Fruit fly (Drosophila melanogaster) whole organism, pupa: ENCODE measurements around the gene CG14669.

Source experiments
- CG10348 ChIP-seq: fragments of 200-800 bp; sonication (Bioruptor generic); IDR thresholded peaks from 2 replicates; pipeline ENCODE4 v1.3.6; 2022; ENCODE audit warnings: missing biosample characterization, missing genetic modification characterization
- CG12605 ChIP-seq: fragments of 200-800 bp; sonication (Bioruptor generic); IDR thresholded peaks from 2 replicates; pipeline ENCODE4 v1.3.6; 2022; ENCODE audit warnings: missing biosample characterization, missing genetic modification characterization
- CG13204 ChIP-seq: fragments of 200-800 bp; sonication (Bioruptor generic); optimal IDR thresholded peaks from 2 replicates; lab custom pipeline; 2018; ENCODE audit warnings: missing biosample characterization, mild to moderate bottlenecking, missing genetic modification characterization, moderate library complexity
- CG14655 ChIP-seq: fragments of 200-800 bp; sonication (Bioruptor generic); optimal IDR thresholded peaks from 3 replicates; lab custom pipeline; 2017; ENCODE audit warnings: mild to moderate bottlenecking, missing biosample characterization, missing genetic modification reagents, missing genetic modification characterization
- CG15710 ChIP-seq: fragments of 200-800 bp; sonication (Bioruptor generic); optimal IDR thresholded peaks from 2 replicates; lab custom pipeline; 2018; ENCODE audit warnings: missing biosample characterization, mild to moderate bottlenecking, missing genetic modification characterization, moderate library complexity
- CG17806 ChIP-seq: fragments of 200-800 bp; sonication (Bioruptor generic); optimal IDR thresholded peaks from 2 replicates; lab custom pipeline; 2018; ENCODE audit warnings: missing biosample characterization, mild to moderate bottlenecking, missing genetic modification characterization, moderate library complexity
- CG32121 ChIP-seq: fragments of 200-800 bp; sonication (Bioruptor generic); IDR thresholded peaks from 2 replicates; pipeline ENCODE4 v1.3.6; 2022; ENCODE audit warnings: missing biosample characterization, missing genetic modification characterization
- CG34367 ChIP-seq: fragments of 200-800 bp; sonication (Bioruptor generic); optimal IDR thresholded peaks from 2 replicates; lab custom pipeline; 2018; ENCODE audit warnings: missing biosample characterization, mild to moderate bottlenecking, missing genetic modification characterization
- CG4496 ChIP-seq: fragments of 200-800 bp; sonication (Bioruptor generic); IDR thresholded peaks from 3 replicates; pipeline ENCODE4 v1.3.6; 2022; ENCODE audit warnings: missing biosample characterization, missing genetic modification characterization
- CG8159 ChIP-seq: fragments of 200-800 bp; sonication (Bioruptor generic); optimal IDR thresholded peaks from 3 replicates; lab custom pipeline; 2018; ENCODE audit warnings: missing biosample characterization, mild to moderate bottlenecking, missing genetic modification characterization, moderate library complexity
- CG8301 ChIP-seq: fragments of 200-800 bp; sonication (Bioruptor generic); optimal IDR thresholded peaks from 2 replicates; lab custom pipeline; 2018; ENCODE audit warnings: missing biosample characterization, mild to moderate bottlenecking, missing genetic modification characterization
- CG9948 ChIP-seq: fragments of 200-800 bp; sonication (Bioruptor generic); optimal IDR thresholded peaks from 2 replicates; lab custom pipeline; 2018; ENCODE audit warnings: missing biosample characterization, mild to moderate bottlenecking, missing genetic modification characterization, moderate library complexity
- D1 ChIP-seq: fragments of 200-800 bp; sonication (Bioruptor generic); optimal IDR thresholded peaks from 2 replicates; lab custom pipeline; 2018; ENCODE audit warnings: missing biosample characterization, mild to moderate bottlenecking, missing genetic modification characterization, moderate library complexity
- EcR ChIP-seq: fragments of 200-800 bp; sonication (Bioruptor generic); optimal IDR thresholded peaks from 3 replicates; lab custom pipeline; 2019; ENCODE audit warnings: missing biosample characterization, missing genetic modification characterization, mild to moderate bottlenecking, moderate library complexity, missing genetic modification reagents
- Ets98B ChIP-seq: fragments of 200-800 bp; sonication (Bioruptor generic); IDR thresholded peaks from 2 replicates; pipeline ENCODE4 v1.3.6; 2022; ENCODE audit warnings: missing biosample characterization, missing genetic modification characterization
- Pif1A ChIP-seq: fragments of 200-800 bp; sonication (Bioruptor generic); optimal IDR thresholded peaks from 3 replicates; lab custom pipeline; 2016; ENCODE audit warnings: missing biosample characterization, missing genetic modification characterization
- Pif1B ChIP-seq: fragments of 200-800 bp; sonication (Bioruptor generic); optimal IDR thresholded peaks from 3 replicates; lab custom pipeline; 2016; ENCODE audit warnings: missing biosample characterization, missing genetic modification characterization
- Snoo ChIP-seq: fragments of 200-800 bp; sonication (Bioruptor generic); optimal IDR thresholded peaks from 3 replicates; lab custom pipeline; 2017; ENCODE audit warnings: missing biosample characterization, mild to moderate bottlenecking, missing genetic modification characterization, inconsistent platforms
- fd96Ca ChIP-seq: fragments of 200-800 bp; sonication (Bioruptor generic); IDR thresholded peaks from 3 replicates; pipeline ENCODE4 v1.3.6; 2022; ENCODE audit warnings: missing biosample characterization, missing genetic modification characterization
- gl ChIP-seq: fragments of 200-800 bp; sonication (Bioruptor generic); optimal IDR thresholded peaks from 2 replicates; lab custom pipeline; 2018; ENCODE audit warnings: missing biosample characterization, mild to moderate bottlenecking, missing genetic modification characterization
- rn ChIP-seq: fragments of 200-800 bp; sonication (Bioruptor generic); IDR thresholded peaks from 2 replicates; pipeline ENCODE4 v1.3.6; 2022; ENCODE audit warnings: missing biosample characterization, missing genetic modification characterization

Gene CG14669

DNA sequence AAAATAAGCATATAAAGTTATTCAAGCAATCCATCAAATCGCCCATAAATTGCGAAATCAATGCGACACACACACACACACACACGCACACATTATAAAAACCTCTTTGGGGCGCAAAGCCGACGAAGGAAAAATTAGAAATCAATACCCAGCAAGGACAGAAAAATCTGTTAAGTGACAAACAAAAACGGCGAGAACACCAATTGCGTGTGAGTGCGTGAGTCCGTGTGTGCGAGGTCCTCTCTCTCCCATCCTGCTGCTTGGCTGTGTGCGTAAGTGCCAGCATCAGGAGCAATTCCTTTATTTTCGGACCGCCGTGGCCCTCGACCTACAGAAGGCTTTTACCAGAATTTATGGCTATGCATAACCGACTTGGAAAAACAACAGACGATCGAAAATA, 2.0 kb upstream of the CG14669 start, which contains the start of gene Orco:
Orco (minus strand) TSS at position 101 of the 400 bp plus-strand sequence.
- TF ChIP-seq rn (GFP tag; lab: Robert Waterston, UW), result no peak
- no peak for TF ChIP-seq CG15710 (tag; lab: Kevin White, UChicago)
- no peak for TF ChIP-seq Pif1A (GFP tag; lab: Kevin White, UChicago)
- no peak for TF ChIP-seq CG4496 (GFP tag; lab: Robert Waterston, UW)
- no peak for TF ChIP-seq Ets98B (GFP tag; lab: Robert Waterston, UW)

dm6 chr3R:5412987-5413386, 1.3 kb upstream of the CG14669 start:
- no peak for TF ChIP-seq CG32121 (GFP tag; lab: Robert Waterston, UW)
- TF ChIP-seq rn (GFP tag; lab: Robert Waterston, UW), result no peak
- TF ChIP-seq Snoo (tag; lab: Kevin White, UChicago), result no peak
- TF ChIP-seq fd96Ca (GFP tag; lab: Robert Waterston, UW), result no peak
- TF ChIP-seq CG14655 (GFP tag; lab: Kevin White, UChicago), result no peak
- no peak for TF ChIP-seq Pif1B (GFP tag; lab: Kevin White, UChicago)
- TF ChIP-seq CG4496 (GFP tag; lab: Robert Waterston, UW), result no peak
- peak; percentile 11 for TF ChIP-seq CG8301
- no peak for TF ChIP-seq gl (tag; lab: Kevin White, UChicago)
- no peak for TF ChIP-seq EcR
- peak; percentile 36 for TF ChIP-seq CG8159 (tag; lab: Kevin White, UChicago)
- TF ChIP-seq, all 21 proteins: peak for 2

- TF ChIP-seq Pif1A (GFP tag; lab: Kevin White, UChicago) (no peak), D1 (no peak), CG14655 (GFP tag; lab: Kevin White, UChicago) (no peak), CG4496 (GFP tag; lab: Robert Waterston, UW) (no peak), CG32121 (GFP tag; lab: Robert Waterston, UW) (no peak), CG9948 (tag; lab: Kevin White, UChicago) (no peak), Snoo (tag; lab: Kevin White, UChicago) (no peak), CG12605 (GFP tag; lab: Robert Waterston, UW) (no peak), CG10348 (GFP tag; lab: Robert Waterston, UW) (no peak), CG8301 (no peak), fd96Ca (GFP tag; lab: Robert Waterston, UW) (no peak), Pif1B (GFP tag; lab: Kevin White, UChicago) (no peak), CG34367 (no peak), CG17806 (tag; lab: Kevin White, UChicago) (no peak), gl (tag; lab: Kevin White, UChicago) (no peak), Ets98B (GFP tag; lab: Robert Waterston, UW) (no peak), CG15710 (tag; lab: Kevin White, UChicago) (no peak), EcR (no peak)
Measured at dm6 chr3R:5420454-5420853, 6.1 kb downstream of the CG14669 start.

dm6 chr3R:5422123-5422522, 7.8 kb downstream of the CG14669 start:
- TF ChIP-seq CG9948 (tag; lab: Kevin White, UChicago) (no peak), CG12605 (GFP tag; lab: Robert Waterston, UW) (no peak), CG8159 (tag; lab: Kevin White, UChicago) (peak; percentile 3), Snoo (tag; lab: Kevin White, UChicago) (no peak), CG4496 (GFP tag; lab: Robert Waterston, UW) (peak; percentile 59; the same call in 1 of the 3 replicates), CG32121 (GFP tag; lab: Robert Waterston, UW) (no peak), Ets98B (GFP tag; lab: Robert Waterston, UW) (peak; percentile 50; the same call in 1 of the 2 replicates), CG14655 (GFP tag; lab: Kevin White, UChicago) (peak; percentile 11)

DNA sequence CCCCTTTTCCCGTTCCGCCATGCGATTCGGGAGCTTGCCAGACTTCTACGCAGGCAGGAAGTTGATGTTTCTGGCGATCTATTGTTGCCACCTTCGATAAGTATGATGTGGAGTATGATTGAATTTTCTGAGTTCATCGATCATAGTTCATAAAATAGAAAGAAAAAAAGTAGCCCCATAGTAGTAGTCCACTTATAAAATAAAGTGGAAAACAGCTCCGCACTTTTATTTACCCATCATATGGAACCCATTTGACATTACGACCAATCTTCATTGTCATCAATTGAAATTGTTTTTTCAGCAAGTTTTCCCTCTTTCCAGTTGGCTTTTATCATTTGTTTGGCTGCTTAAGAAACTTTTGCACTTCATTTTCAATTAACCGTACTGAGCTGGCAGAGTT, 12.8 kb downstream of the CG14669 start, which contains the start of gene CG12147:
CG12147 (minus strand) TSS at position 101 of the 400 bp plus-strand sequence.
- TF ChIP-seq Pif1B (GFP tag; lab: Kevin White, UChicago), result no peak
- TF ChIP-seq CG14655 (GFP tag; lab: Kevin White, UChicago), result no peak
- no peak for TF ChIP-seq CG4496 (GFP tag; lab: Robert Waterston, UW)

dm6 chr3R:5429786-5430185, 15.5 kb downstream of the CG14669 start:
- no peak for TF ChIP-seq CG8159 (tag; lab: Kevin White, UChicago)
- TF ChIP-seq fd96Ca (GFP tag; lab: Robert Waterston, UW), result no peak
- no peak for TF ChIP-seq CG8301
- no peak for TF ChIP-seq gl (tag; lab: Kevin White, UChicago)
- no peak for TF ChIP-seq CG34367
- TF ChIP-seq CG17806 (tag; lab: Kevin White, UChicago), result no peak
- TF ChIP-seq rn (GFP tag; lab: Robert Waterston, UW), result no peak
- no peak for TF ChIP-seq CG10348 (GFP tag; lab: Robert Waterston, UW)
- TF ChIP-seq Snoo (tag; lab: Kevin White, UChicago), result no peak
- TF ChIP-seq CG15710 (tag; lab: Kevin White, UChicago), result no peak

DNA sequence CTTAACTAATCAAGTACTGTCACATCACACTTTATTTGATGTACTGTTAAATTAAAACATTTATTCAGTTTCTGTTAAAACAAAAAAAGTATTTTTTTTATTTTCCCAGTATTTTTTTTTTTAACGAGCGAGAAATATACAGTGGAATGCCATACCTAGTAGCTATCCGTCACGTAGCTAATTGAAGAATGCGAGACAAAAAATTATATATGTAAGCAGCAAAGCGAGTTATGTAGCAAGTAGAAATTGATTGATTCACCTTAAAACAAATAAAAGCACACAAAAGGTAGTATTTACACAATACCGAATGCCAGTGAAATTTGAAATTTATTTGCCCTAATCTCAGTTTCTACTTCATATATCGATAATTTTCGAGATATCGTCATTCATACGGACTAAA, 24.4 kb downstream of the CG14669 start:
- TF ChIP-seq Pif1A (GFP tag; lab: Kevin White, UChicago), result no peak
- no peak for TF ChIP-seq Ets98B (GFP tag; lab: Robert Waterston, UW)
- TF ChIP-seq CG4496 (GFP tag; lab: Robert Waterston, UW), result no peak
- no peak for TF ChIP-seq gl (tag; lab: Kevin White, UChicago)
- no peak for TF ChIP-seq Snoo (tag; lab: Kevin White, UChicago)
- TF ChIP-seq CG8301, result no peak
- TF ChIP-seq fd96Ca (GFP tag; lab: Robert Waterston, UW), result no peak
- TF ChIP-seq CG15710 (tag; lab: Kevin White, UChicago), result no peak
- TF ChIP-seq CG17806 (tag; lab: Kevin White, UChicago), result no peak
- TF ChIP-seq CG34367, result no peak
- no peak for TF ChIP-seq CG13204
- TF ChIP-seq CG10348 (GFP tag; lab: Robert Waterston, UW), result no peak
- no peak for TF ChIP-seq Pif1B (GFP tag; lab: Kevin White, UChicago)
- TF ChIP-seq EcR, result no peak
- no peak for TF ChIP-seq CG14655 (GFP tag; lab: Kevin White, UChicago)
- no peak for TF ChIP-seq rn (GFP tag; lab: Robert Waterston, UW)
- TF ChIP-seq CG8159 (tag; lab: Kevin White, UChicago), result no peak
- TF ChIP-seq D1, result no peak
- no peak for TF ChIP-seq CG12605 (GFP tag; lab: Robert Waterston, UW)
